Worm (Caenorhabditis elegans): ENCODE results near the gene lgc-18.

ce11 chrX:12111213-12111612 lies 14.2 kb upstream of the lgc-18 start, which contains the start of gene lgc-14:
- TF ChIP-seq dao-5 (tag; optimal IDR thresholded peaks at IDR 0.05) (no peak), him-1 (tag; optimal IDR thresholded peaks at IDR 0.05) (no peak)
